Worm (Caenorhabditis elegans) whole organism, late embryonic: Measurements from ENCODE around the gene T07A9.14.

Experiments
- Y22D7AL.16 ChIP-seq: sonication (generic microtip); optimal IDR thresholded peaks from 2 replicates; lab custom pipeline; 2016; ENCODE audit warnings: missing genetic modification characterization, missing compliant biosample characterization
- ceh-48 ChIP-seq: sonication (generic microtip); optimal IDR thresholded peaks from 2 replicates; lab custom pipeline; 2016; ENCODE audit warnings: missing genetic modification characterization, inconsistent platforms, missing compliant biosample characterization
- elt-4 ChIP-seq: sonication (generic microtip); optimal IDR thresholded peaks from 2 replicates; lab custom pipeline; 2016; ENCODE audit warnings: missing genetic modification characterization, missing compliant biosample characterization
- nhr-11 ChIP-seq: fragments of 150-350 bp; optimal IDR thresholded peaks from 2 replicates; lab custom pipeline; 2014; ENCODE audit warnings: missing biosample characterization, missing genetic modification characterization
- pat-9 ChIP-seq: fragments of 200-800 bp; sonication (Bioruptor generic); optimal IDR thresholded peaks from 2 replicates; lab custom pipeline; 2018; ENCODE audit warnings: mild to moderate bottlenecking, missing genetic modification characterization, moderate library complexity, missing compliant biosample characterization
- rnt-1 ChIP-seq: sonication (generic microtip); optimal IDR thresholded peaks from 2 replicates; lab custom pipeline; 2016; ENCODE audit warnings: missing genetic modification characterization, missing compliant biosample characterization
- syd-9 ChIP-seq: sonication (generic microtip); optimal IDR thresholded peaks from 2 replicates; lab custom pipeline; 2016; ENCODE audit warnings: mild to moderate bottlenecking, missing genetic modification characterization, moderate library complexity, missing compliant biosample characterization
- ztf-16 ChIP-seq: sonication (generic microtip); optimal IDR thresholded peaks from 2 replicates; lab custom pipeline; 2017; ENCODE audit warnings: missing genetic modification characterization, missing compliant biosample characterization

The T07A9.14 gene

ce11 chrIV:428869-429268, 42.4 kb downstream of the T07A9.14 start, which contains the start of gene Y66H1A.5:
Y66H1A.5 (minus strand) TSS chrIV:429133.
- TF ChIP-seq elt-4 (tag; lab: Kevin White, UChicago) (no peak), syd-9 (tag; lab: Kevin White, UChicago) (no peak), rnt-1 (tag; lab: Kevin White, UChicago) (no peak), Y22D7AL.16 (tag; lab: Kevin White, UChicago) (no peak), ztf-16 (no peak), ceh-48 (tag; lab: Kevin White, UChicago) (no peak), pat-9 (tag; lab: Kevin White, UChicago) (no peak), nhr-11 (tag; lab: Kevin White, UChicago) (no peak)
- TF ChIP-seq, all 69 proteins: peak for 0
